Worm (Caenorhabditis elegans) whole organism, L1 larva: ENCODE results near the gene mihp-2.
A peak's percentile ranks its signal among the peaks of the same experiment; 100 is the strongest.

Experiments used
- F16B12.6 ChIP-seq: fragments of 150-350 bp; optimal IDR thresholded peaks from 2 replicates; lab custom pipeline; 2014; ENCODE audit warnings: missing biosample characterization, missing genetic modification characterization
- Y116A8C.19 ChIP-seq: sonication (generic microtip); optimal IDR thresholded peaks from 2 replicates; lab custom pipeline; 2016; ENCODE audit warnings: missing compliant biosample characterization, missing genetic modification characterization, borderline replicate concordance
- blmp-1 ChIP-seq: fragments of 150-350 bp; optimal IDR thresholded peaks from 2 replicates; lab custom pipeline; 2014; ENCODE audit warnings: missing biosample characterization, missing genetic modification characterization
- ceh-82 ChIP-seq, 3 experiments: fragments of 150-350 bp in 1 of 3; sonication (generic microtip) in 2 of 3; optimal IDR thresholded peaks; 2 replicates each; lab custom pipeline; 2014 to 2017; ENCODE audit warnings: missing biosample characterization in 3 of 3, missing genetic modification characterization in 3 of 3
- ceh-88 ChIP-seq: fragments of 200-800 bp; sonication (Bioruptor generic); IDR thresholded peaks from 2 replicates; pipeline ENCODE4 v1.3.6; 2022; ENCODE audit warnings: missing genetic modification characterization, missing compliant biosample characterization
- dpl-1 ChIP-seq, 3 experiments: fragments of 150-350 bp in 2 of 3; sonication (generic microtip) in 1 of 3; optimal IDR thresholded peaks; 2 replicates each; lab custom pipeline; 2014 to 2017; ENCODE audit warnings: missing biosample characterization in 3 of 3, missing genetic modification characterization in 3 of 3, missing genetic modification reagents in 3 of 3
- dsc-1 ChIP-seq: sonication (generic microtip); optimal IDR thresholded peaks from 2 replicates; lab custom pipeline; 2016; ENCODE audit warnings: mild to moderate bottlenecking, missing genetic modification characterization, missing compliant biosample characterization
- efl-1 ChIP-seq, 4 experiments: fragments of 150-350 bp; optimal IDR thresholded peaks in 3 of 4; peaks in 1 of 4; 1 replicate in 1 of 4; 2 replicates in 3 of 4; lab custom pipeline; 2014; ENCODE audit warnings: missing biosample characterization in 2 of 4, missing genetic modification characterization in 2 of 4, missing genetic modification reagents in 2 of 4
- elt-3 ChIP-seq, 6 experiments: fragments of 150-350 bp in 1 of 6; sonication (generic microtip); optimal IDR thresholded peaks; 2 replicates each; lab custom pipeline; 2017 to 2018; ENCODE audit warnings: missing biosample characterization in 6 of 6, missing genetic modification characterization in 6 of 6, inconsistent platforms in 1 of 6
- fkh-8 ChIP-seq: sonication (generic microtip); optimal IDR thresholded peaks from 2 replicates; lab custom pipeline; 2016; ENCODE audit warnings: mild to moderate bottlenecking, missing genetic modification characterization, missing compliant biosample characterization
- fos-1 ChIP-seq: fragments of 150-350 bp; optimal IDR thresholded peaks from 2 replicates; lab custom pipeline; 2014; ENCODE audit warnings: missing biosample characterization, missing genetic modification characterization
- grh-1 ChIP-seq: fragments of 200-800 bp; sonication (Bioruptor generic); IDR thresholded peaks from 2 replicates; pipeline ENCODE4 v1.3.6; 2022; ENCODE audit warnings: missing genetic modification reagents, missing genetic modification characterization, missing compliant biosample characterization
- hlh-4 ChIP-seq: sonication (generic microtip); optimal IDR thresholded peaks from 2 replicates; lab custom pipeline; 2016; ENCODE audit warnings: mild to moderate bottlenecking, missing genetic modification characterization, missing compliant biosample characterization
- jun-1 ChIP-seq: fragments of 150-350 bp; optimal IDR thresholded peaks from 2 replicates; lab custom pipeline; 2014; ENCODE audit warnings: missing biosample characterization, missing genetic modification reagents, missing genetic modification characterization
- lin-14 ChIP-seq: fragments of 200-800 bp; sonication (Bioruptor generic); optimal IDR thresholded peaks from 2 replicates; lab custom pipeline; 2018; ENCODE audit warnings: mild to moderate bottlenecking, missing genetic modification characterization, moderate library complexity, missing compliant biosample characterization
- lin-15B ChIP-seq: fragments of 150-350 bp; sonication (generic microtip); optimal IDR thresholded peaks from 3 replicates; lab custom pipeline; 2014; ENCODE audit warnings: missing biosample characterization, missing genetic modification characterization
- lin-35 ChIP-seq, 2 experiments: fragments of 150-350 bp; optimal IDR thresholded peaks; 2 replicates each; lab custom pipeline; 2014; ENCODE audit warnings: missing biosample characterization in 2 of 2, missing genetic modification characterization in 2 of 2, missing genetic modification reagents in 2 of 2
- lin-39 ChIP-seq: fragments of 150-350 bp; optimal IDR thresholded peaks from 2 replicates; lab custom pipeline; 2014; ENCODE audit warnings: missing biosample characterization, missing genetic modification reagents, missing genetic modification characterization
- lir-3 ChIP-seq: sonication (generic microtip); optimal IDR thresholded peaks from 2 replicates; lab custom pipeline; 2016; ENCODE audit warnings: mild to moderate bottlenecking, missing genetic modification characterization, moderate library complexity, missing compliant biosample characterization; ENCODE audit not compliant: poor library complexity
- lsy-2 ChIP-seq, 2 experiments: fragments of 150-350 bp; optimal IDR thresholded peaks; 2 replicates each; lab custom pipeline; 2014; ENCODE audit warnings: missing biosample characterization in 2 of 2, missing genetic modification characterization in 2 of 2
- mdl-1 ChIP-seq, 2 experiments: fragments of 150-350 bp; optimal IDR thresholded peaks; 2 replicates each; lab custom pipeline; 2014 to 2017; ENCODE audit warnings: missing biosample characterization in 2 of 2, missing genetic modification characterization in 2 of 2, inconsistent platforms in 1 of 2
- mep-1 ChIP-seq: fragments of 150-350 bp; optimal IDR thresholded peaks from 2 replicates; lab custom pipeline; 2014; ENCODE audit warnings: missing biosample characterization, missing genetic modification characterization
- nhr-11 ChIP-seq: fragments of 150-350 bp; optimal IDR thresholded peaks from 2 replicates; lab custom pipeline; 2014; ENCODE audit warnings: missing biosample characterization, missing genetic modification characterization
- nhr-237 ChIP-seq: fragments of 150-350 bp; optimal IDR thresholded peaks from 2 replicates; lab custom pipeline; 2014; ENCODE audit warnings: missing biosample characterization, missing genetic modification characterization
- nhr-47 ChIP-seq: sonication (generic microtip); optimal IDR thresholded peaks from 2 replicates; lab custom pipeline; 2016; ENCODE audit warnings: mild to moderate bottlenecking, missing genetic modification characterization, moderate library complexity, missing compliant biosample characterization
- nhr-71 ChIP-seq: sonication (generic microtip); optimal IDR thresholded peaks from 2 replicates; lab custom pipeline; 2016; ENCODE audit warnings: mild to moderate bottlenecking, missing genetic modification characterization, moderate library complexity, missing compliant biosample characterization
- pax-3 ChIP-seq: fragments of 200-800 bp; sonication (Bioruptor generic); optimal IDR thresholded peaks from 2 replicates; lab custom pipeline; 2018; ENCODE audit warnings: mild to moderate bottlenecking, missing genetic modification characterization, moderate library complexity, missing compliant biosample characterization
- rnt-1 ChIP-seq: sonication (generic microtip); optimal IDR thresholded peaks from 2 replicates; lab custom pipeline; 2016; ENCODE audit warnings: mild to moderate bottlenecking, missing genetic modification characterization, moderate library complexity, missing compliant biosample characterization
- skn-1 ChIP-seq: fragments of 150-350 bp; optimal IDR thresholded peaks from 2 replicates; lab custom pipeline; 2014; ENCODE audit warnings: missing biosample characterization, missing genetic modification characterization
- snu-23 ChIP-seq: sonication (generic microtip); optimal IDR thresholded peaks from 2 replicates; lab custom pipeline; 2016; ENCODE audit warnings: missing genetic modification characterization, missing compliant biosample characterization
- swsn-7 ChIP-seq: sonication (generic microtip); optimal IDR thresholded peaks from 2 replicates; lab custom pipeline; 2016; ENCODE audit warnings: missing genetic modification characterization, missing compliant biosample characterization
- tbx-2 ChIP-seq: sonication (generic microtip); optimal IDR thresholded peaks from 2 replicates; lab custom pipeline; 2016; ENCODE audit warnings: missing genetic modification characterization, missing compliant biosample characterization
- tlp-1 ChIP-seq: fragments of 150-350 bp; optimal IDR thresholded peaks from 2 replicates; lab custom pipeline; 2014; ENCODE audit warnings: missing biosample characterization, missing genetic modification characterization
- unc-130 ChIP-seq: fragments of 150-350 bp; optimal IDR thresholded peaks from 2 replicates; lab custom pipeline; 2017; ENCODE audit warnings: missing biosample characterization, missing genetic modification characterization, inconsistent platforms
- unc-30 ChIP-seq: sonication (generic microtip); optimal IDR thresholded peaks from 2 replicates; lab custom pipeline; 2017; ENCODE audit warnings: missing biosample characterization, missing genetic modification characterization
- unc-62 ChIP-seq: fragments of 150-350 bp; optimal IDR thresholded peaks from 2 replicates; lab custom pipeline; 2014; ENCODE audit warnings: missing biosample characterization, missing genetic modification reagents, missing genetic modification characterization
- xbp-1 ChIP-seq: sonication (generic microtip); optimal IDR thresholded peaks from 2 replicates; lab custom pipeline; 2016; ENCODE audit warnings: missing genetic modification characterization, missing compliant biosample characterization
- zag-1 ChIP-seq: fragments of 150-350 bp; optimal IDR thresholded peaks from 2 replicates; lab custom pipeline; 2014; ENCODE audit warnings: missing biosample characterization, missing genetic modification characterization
- zip-4 ChIP-seq: fragments of 200-800 bp; sonication (Bioruptor generic); optimal IDR thresholded peaks from 2 replicates; lab custom pipeline; 2018; ENCODE audit warnings: mild to moderate bottlenecking, missing genetic modification characterization, moderate library complexity, missing compliant biosample characterization
- ztf-4 ChIP-seq: fragments of 150-350 bp; optimal IDR thresholded peaks from 2 replicates; lab custom pipeline; 2014; ENCODE audit warnings: missing biosample characterization, missing genetic modification characterization

Gene mihp-2

DNA sequence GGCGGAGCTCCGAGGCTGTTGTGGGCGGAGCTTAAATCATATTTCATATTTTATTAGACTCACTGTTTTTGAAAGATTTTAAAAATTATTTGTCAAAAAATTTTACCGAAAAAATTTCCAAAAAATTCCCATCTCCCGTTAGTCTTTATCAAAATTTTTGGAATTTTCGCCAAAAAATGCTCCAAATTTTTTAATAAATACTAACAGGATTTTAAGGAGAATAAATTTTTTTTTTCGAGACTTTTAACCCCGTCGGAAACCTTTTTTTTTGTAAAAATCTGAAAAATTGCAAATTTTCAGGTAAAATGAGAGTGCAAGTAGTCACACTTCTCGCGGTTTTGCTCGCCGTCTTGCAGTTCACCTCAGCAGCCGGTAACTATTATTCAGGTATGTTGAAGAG is at the start of gene mihp-2:
mihp-2 (plus strand) TSS at position 301 of the 400 bp plus-strand sequence.
- TF ChIP-seq unc-130 (tag; lab: Kevin White, UChicago) (no peak), hlh-4 (tag; lab: Kevin White, UChicago) (no peak), fos-1 (no peak), pax-3 (tag; lab: Kevin White, UChicago) (no peak), efl-1 (optimal IDR thresholded peaks at IDR 0.05; lab: Kevin White, UChicago) (no peak), efl-1 (GFP tag; optimal IDR thresholded peaks at IDR 0.05 in 1 of 2; lab: Kevin White, UChicago) (no peak), Y116A8C.19 (no peak), lin-15B (tag; lab: Kevin White, UChicago) (no peak), skn-1 (tag; lab: Kevin White, UChicago) (no peak), lir-3 (no peak), ceh-88 (GFP tag; lab: Robert Waterston, UW) (no peak), xbp-1 (tag; lab: Kevin White, UChicago) (no peak), lin-39 (tag; lab: Kevin White, UChicago) (no peak)

DNA sequence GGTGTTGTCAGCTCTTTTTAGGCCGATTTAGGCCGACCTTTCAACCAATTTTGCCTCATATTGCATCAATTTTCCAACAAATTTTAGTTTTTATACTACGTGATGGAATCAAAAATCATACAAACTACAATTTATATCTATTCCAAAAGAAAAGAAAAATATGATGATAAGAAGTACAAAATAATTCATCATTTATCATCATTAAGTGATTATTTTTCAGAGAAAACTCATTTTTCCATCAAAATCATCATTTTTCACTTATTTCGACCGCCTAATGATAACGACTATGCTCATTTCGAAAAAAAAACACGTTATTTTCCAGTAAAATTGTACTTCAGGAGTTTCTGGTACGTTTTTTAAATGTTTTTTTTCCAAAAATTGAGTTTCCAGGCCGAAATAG is 48.8 kb upstream of the mihp-2 start:
- TF ChIP-seq hlh-4 (tag; lab: Kevin White, UChicago) (no peak), elt-3 (tag; optimal IDR thresholded peaks at IDR 0.05; lab: Kevin White, UChicago) (no peak), zag-1 (tag; lab: Kevin White, UChicago) (no peak), efl-1 (optimal IDR thresholded peaks at IDR 0.05; lab: Kevin White, UChicago) (no peak), efl-1 (GFP tag; optimal IDR thresholded peaks at IDR 0.05 in 1 of 2; lab: Kevin White, UChicago) (peak in 1 of 2 experiments; percentile 29), dsc-1 (tag; lab: Kevin White, UChicago) (no peak)

DNA sequence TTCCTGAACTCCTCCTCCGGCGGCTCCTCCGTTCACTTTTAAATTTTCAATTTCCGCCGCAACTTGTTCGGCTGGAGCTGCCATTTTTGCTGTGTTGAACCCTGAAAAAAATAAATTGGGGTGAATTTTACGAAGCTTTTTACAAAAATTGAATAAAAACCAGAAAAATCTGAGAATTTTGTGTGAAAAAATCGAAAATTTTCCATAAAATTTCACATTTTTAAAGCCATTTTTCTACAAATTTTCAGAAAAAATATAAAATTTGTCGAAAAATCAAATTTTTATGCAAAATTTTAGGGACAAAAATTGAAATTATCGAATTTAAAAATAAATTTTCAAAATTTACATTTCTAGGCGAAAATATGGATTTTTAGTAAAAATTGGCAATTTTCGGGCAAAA is 44.5 kb upstream of the mihp-2 start, which contains the start of gene wars-1:
wars-1 (minus strand) TSS at position 101 of the 400 bp plus-strand sequence.
- no peak for TF ChIP-seq nhr-237 (tag; lab: Kevin White, UChicago)
- no peak for TF ChIP-seq lin-14
- no peak for TF ChIP-seq nhr-71 (tag; lab: Kevin White, UChicago)
- TF ChIP-seq zip-4 (GFP tag; lab: Kevin White, UChicago), result no peak
- TF ChIP-seq unc-62 (GFP tag; lab: Kevin White, UChicago), result no peak
- no peak for TF ChIP-seq fkh-8 (tag; lab: Kevin White, UChicago)
- no peak for TF ChIP-seq nhr-11 (tag; lab: Kevin White, UChicago)
- no peak for TF ChIP-seq Y116A8C.19
- no peak for TF ChIP-seq unc-30
- TF ChIP-seq ztf-4 (tag; lab: Kevin White, UChicago), result no peak
- TF ChIP-seq blmp-1 (tag; lab: Kevin White, UChicago), result no peak

DNA sequence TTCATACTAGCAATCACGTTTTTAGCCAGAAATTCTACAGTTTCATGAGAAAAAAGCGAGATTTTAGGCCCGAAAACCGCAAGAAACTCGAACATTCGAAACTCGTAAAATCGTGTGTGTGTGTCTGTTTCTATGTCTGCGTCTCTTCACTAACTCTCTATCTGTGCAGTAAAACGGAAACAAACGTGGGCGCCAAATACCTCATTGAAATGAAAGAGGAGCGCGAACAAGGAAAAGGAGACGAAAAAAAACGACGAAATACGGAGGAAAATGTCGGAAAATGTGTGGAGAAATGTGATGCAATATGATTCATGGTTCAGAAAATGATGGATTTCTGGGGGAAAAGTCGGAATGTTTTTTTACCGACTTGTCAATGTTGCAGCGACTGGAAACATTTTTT is 35.1 kb upstream of the mihp-2 start:
- peak; percentile 22 for TF ChIP-seq nhr-47 (tag; lab: Kevin White, UChicago)
- no peak for TF ChIP-seq rnt-1
- peak; percentile 9 for TF ChIP-seq fkh-8 (tag; lab: Kevin White, UChicago)
- TF ChIP-seq grh-1, result no peak
- TF ChIP-seq F16B12.6, result peak; percentile 22
- TF ChIP-seq nhr-71 (tag; lab: Kevin White, UChicago), result peak; percentile 45
- TF ChIP-seq swsn-7 (tag; lab: Kevin White, UChicago), result peak; percentile 12
- TF ChIP-seq lin-14, result peak; percentile 79
- TF ChIP-seq ceh-82 (tag; optimal IDR thresholded peaks at IDR 0.05; lab: Kevin White, UChicago), result peak in 1 of 3 experiments; percentile 2
- peak in 2 of 6 experiments; percentile 3 to 6 for TF ChIP-seq elt-3 (tag; optimal IDR thresholded peaks at IDR 0.05; lab: Kevin White, UChicago)
- TF ChIP-seq mdl-1 (tag; optimal IDR thresholded peaks at IDR 0.05; lab: Kevin White, UChicago), result peak in 1 of 2 experiments; percentile 41
- peak; percentile 39 for TF ChIP-seq skn-1 (tag; lab: Kevin White, UChicago)
- TF ChIP-seq tlp-1 (tag; lab: Kevin White, UChicago), result no peak
- TF ChIP-seq tbx-2 (tag; lab: Kevin White, UChicago), result no peak
- peak; percentile 26 to 53 (median 33) for TF ChIP-seq dpl-1 (GFP tag; optimal IDR thresholded peaks at IDR 0.05; lab: Kevin White, UChicago)
- TF ChIP-seq snu-23 (GFP tag; lab: Kevin White, UChicago), result peak; percentile 49
- peak; percentile 36 to 40 for TF ChIP-seq efl-1 (optimal IDR thresholded peaks at IDR 0.05; lab: Kevin White, UChicago)
- peak in 1 of 2 experiments; percentile 7 for TF ChIP-seq efl-1 (GFP tag; optimal IDR thresholded peaks at IDR 0.05 in 1 of 2; lab: Kevin White, UChicago)
- peak in 1 of 2 experiments; percentile 34 for TF ChIP-seq lsy-2 (tag; optimal IDR thresholded peaks at IDR 0.05; lab: Kevin White, UChicago)
- no peak for TF ChIP-seq jun-1 (tag; lab: Kevin White, UChicago)
- peak; percentile 61 for TF ChIP-seq blmp-1 (tag; lab: Kevin White, UChicago)
- TF ChIP-seq lin-35 (GFP tag; optimal IDR thresholded peaks at IDR 0.05; lab: Kevin White, UChicago), result peak; percentile 27 to 37
- peak; percentile 71 for TF ChIP-seq mep-1 (tag; lab: Kevin White, UChicago)
